Worm (Caenorhabditis elegans) whole organism, L4/young adult: ENCODE results near the gene emb-30.

ENCODE experiments used
- W03F9.2 ChIP-seq: fragments of 150-350 bp; optimal IDR thresholded peaks from 2 replicates; lab custom pipeline; 2014; ENCODE audit warnings: missing biosample characterization, missing genetic modification characterization
- dao-5 ChIP-seq: sonication (generic microtip); optimal IDR thresholded peaks from 2 replicates; lab custom pipeline; 2016; ENCODE audit warnings: missing genotype, missing genetic modification characterization, moderate library complexity, missing compliant biosample characterization
- him-1 ChIP-seq: sonication (generic microtip); optimal IDR thresholded peaks from 2 replicates; lab custom pipeline; 2016; ENCODE audit warnings: missing genotype, missing genetic modification reagents, missing genetic modification characterization, missing compliant biosample characterization

ce11 chrIII:9401036-9401435, 40.2 kb downstream of the emb-30 start, which contains the start of gene nlp-48:
- TF ChIP-seq him-1 (tag; lab: Kevin White, UChicago) (no peak), dao-5 (no peak), W03F9.2 (tag; lab: Kevin White, UChicago) (no peak)
